Worm (Caenorhabditis elegans): Measurements from ENCODE around the gene cblc-1.

DNA sequence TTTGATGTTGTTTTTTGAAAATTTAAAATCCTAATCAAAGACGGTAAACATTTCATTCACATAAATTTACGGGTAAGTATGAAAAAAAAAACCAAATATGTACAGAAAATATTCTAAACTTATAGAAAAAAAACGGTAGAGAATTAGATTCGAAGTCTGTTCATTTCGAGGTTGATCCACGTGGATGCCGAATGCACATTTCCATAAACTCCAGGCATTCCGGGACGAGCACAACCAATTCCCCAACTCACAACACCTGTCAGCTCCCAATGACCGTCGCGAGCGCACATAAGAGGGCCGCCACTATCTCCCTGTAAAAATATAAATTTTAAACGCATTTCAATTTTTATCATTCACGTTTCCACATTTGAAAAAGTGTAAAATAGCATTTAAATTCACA lies 7.2 kb upstream of the cblc-1 start:
- TF ChIP-seq lin-39 (tag; optimal IDR thresholded peaks at IDR 0.05), result no peak
- TF ChIP-seq elt-1 (tag; optimal IDR thresholded peaks at IDR 0.05), result no peak
- TF ChIP-seq unc-62 (GFP tag; optimal IDR thresholded peaks at IDR 0.05), result no peak
- no peak for TF ChIP-seq nhr-237 (tag; optimal IDR thresholded peaks at IDR 0.05)
- no peak for TF ChIP-seq hmg-11 (tag; optimal IDR thresholded peaks at IDR 0.05)

Measured in whole organism, L3 larva.